Worm (Caenorhabditis elegans): ENCODE measurements around the gene rpl-3.

rpl-3 gene

ce11 chrIII:3863814-3864507 lies 3.7 kb upstream of the rpl-3 start, which contains the start of gene acs-19:
Gene acs-19, plus strand, starts transcription at chrIII:3864489.
- TF ChIP-seq tbx-11 (GFP tag; IDR thresholded peaks at IDR 0.05), result no peak
- TF ChIP-seq F13C5.2 (tag; optimal IDR thresholded peaks at IDR 0.05), result no peak
- no peak for TF ChIP-seq aly-1 (tag; optimal IDR thresholded peaks at IDR 0.05)
- no peak for TF ChIP-seq ceh-13 (GFP tag; optimal IDR thresholded peaks at IDR 0.05)
- no peak for TF ChIP-seq ets-7 (tag; optimal IDR thresholded peaks at IDR 0.05)
- no peak for TF ChIP-seq tra-4 (tag; optimal IDR thresholded peaks at IDR 0.05)
- TF ChIP-seq B0310.2 (tag; optimal IDR thresholded peaks at IDR 0.05), result no peak
- no peak for TF ChIP-seq ceh-36 (tag; optimal IDR thresholded peaks at IDR 0.05)
- TF ChIP-seq hmg-4 (GFP tag; optimal IDR thresholded peaks at IDR 0.05), result no peak
- no peak for TF ChIP-seq tbx-37 (GFP tag; conservative IDR thresholded peaks at IDR 0.05)
- TF ChIP-seq hmbx-1 (tag; optimal IDR thresholded peaks at IDR 0.05), result no peak
- no peak for TF ChIP-seq pes-1 (GFP tag; IDR thresholded peaks at IDR 0.05)
- TF ChIP-seq scrt-1 (GFP tag; IDR thresholded peaks at IDR 0.05), result no peak
- TF ChIP-seq flt-1 (GFP tag; IDR thresholded peaks at IDR 0.05), result no peak
- no peak for TF ChIP-seq sea-1 (GFP tag; conservative IDR thresholded peaks at IDR 0.05)
- TF ChIP-seq ama-1 (optimal IDR thresholded peaks at IDR 0.05), result no peak
- no peak for TF ChIP-seq hnd-1 (tag; optimal IDR thresholded peaks at IDR 0.05)

- TF ChIP-seq tbx-37 (GFP tag; conservative IDR thresholded peaks at IDR 0.05), result no peak
- no peak for TF ChIP-seq tra-4 (tag; optimal IDR thresholded peaks at IDR 0.05)
- TF ChIP-seq pes-1 (GFP tag; IDR thresholded peaks at IDR 0.05), result no peak
- TF ChIP-seq tbx-11 (GFP tag; IDR thresholded peaks at IDR 0.05), result no peak
- no peak for TF ChIP-seq flt-1 (GFP tag; IDR thresholded peaks at IDR 0.05)
- TF ChIP-seq hnd-1 (tag; optimal IDR thresholded peaks at IDR 0.05), result no peak
Observed at ce11 chrIII:3867937-3868929, 579 bp downstream of the rpl-3 start.

ce11 chrIII:3869292-3869781 lies 1.7 kb downstream of the rpl-3 start:
- TF ChIP-seq tbx-37 (GFP tag; conservative IDR thresholded peaks at IDR 0.05) (0 out of 2 replicates have a peak, but pooled peaks have one; percentile 22), ets-7 (tag; optimal IDR thresholded peaks at IDR 0.05) (no peak), tra-4 (tag; optimal IDR thresholded peaks at IDR 0.05) (no peak), scrt-1 (GFP tag; IDR thresholded peaks at IDR 0.05) (0 out of 2 replicates have a peak, but pooled peaks have one; percentile 21), ama-1 (optimal IDR thresholded peaks at IDR 0.05) (peak; percentile 72)

- TF ChIP-seq ceh-36 (tag; optimal IDR thresholded peaks at IDR 0.05) (no peak), flt-1 (GFP tag; IDR thresholded peaks at IDR 0.05) (no peak), hnd-1 (tag; optimal IDR thresholded peaks at IDR 0.05) (no peak), sea-1 (GFP tag; conservative IDR thresholded peaks at IDR 0.05) (no peak), F13C5.2 (tag; optimal IDR thresholded peaks at IDR 0.05) (no peak), ets-7 (tag; optimal IDR thresholded peaks at IDR 0.05) (no peak), pes-1 (GFP tag; IDR thresholded peaks at IDR 0.05) (no peak), B0310.2 (tag; optimal IDR thresholded peaks at IDR 0.05) (no peak), scrt-1 (GFP tag; IDR thresholded peaks at IDR 0.05) (no peak), tra-4 (tag; optimal IDR thresholded peaks at IDR 0.05) (no peak), hmg-4 (GFP tag; optimal IDR thresholded peaks at IDR 0.05) (no peak), aly-1 (tag; optimal IDR thresholded peaks at IDR 0.05) (no peak), ama-1 (optimal IDR thresholded peaks at IDR 0.05) (no peak), tbx-37 (GFP tag; conservative IDR thresholded peaks at IDR 0.05) (no peak), tbx-11 (GFP tag; IDR thresholded peaks at IDR 0.05) (no peak), hmbx-1 (tag; optimal IDR thresholded peaks at IDR 0.05) (no peak), ceh-13 (GFP tag; optimal IDR thresholded peaks at IDR 0.05) (no peak)
Observed at ce11 chrIII:3871763-3872486, 4.3 kb downstream of the rpl-3 start.

ce11 chrIII:3872978-3873377 lies 5.3 kb downstream of the rpl-3 start:
- peak; percentile 50 for TF ChIP-seq ama-1 (optimal IDR thresholded peaks at IDR 0.05)
- TF ChIP-seq tbx-37 (GFP tag; conservative IDR thresholded peaks at IDR 0.05), result no peak

- peak; percentile 48 for TF ChIP-seq hmg-4 (GFP tag; optimal IDR thresholded peaks at IDR 0.05)
- TF ChIP-seq F13C5.2 (tag; optimal IDR thresholded peaks at IDR 0.05), result no peak
Observed at ce11 chrIII:3873424-3873823, 5.8 kb downstream of the rpl-3 start.

ce11 chrIII:3874492-3874891 lies 6.8 kb downstream of the rpl-3 start:
- TF ChIP-seq scrt-1 (GFP tag; IDR thresholded peaks at IDR 0.05) (no peak), aly-1 (tag; optimal IDR thresholded peaks at IDR 0.05) (no peak), hmbx-1 (tag; optimal IDR thresholded peaks at IDR 0.05) (no peak), B0310.2 (tag; optimal IDR thresholded peaks at IDR 0.05) (no peak), tbx-11 (GFP tag; IDR thresholded peaks at IDR 0.05) (no peak), tra-4 (tag; optimal IDR thresholded peaks at IDR 0.05) (no peak), hnd-1 (tag; optimal IDR thresholded peaks at IDR 0.05) (no peak), tbx-37 (GFP tag; conservative IDR thresholded peaks at IDR 0.05) (no peak), ama-1 (optimal IDR thresholded peaks at IDR 0.05) (no peak), ceh-36 (tag; optimal IDR thresholded peaks at IDR 0.05) (no peak), sea-1 (GFP tag; conservative IDR thresholded peaks at IDR 0.05) (no peak), ceh-13 (GFP tag; optimal IDR thresholded peaks at IDR 0.05) (no peak), ets-7 (tag; optimal IDR thresholded peaks at IDR 0.05) (no peak)
